Worm (Caenorhabditis elegans) whole organism, late embryonic: ENCODE results near the gene pals-33.
A peak's percentile ranks its signal among the peaks of the same experiment; 100 is the strongest.

Experiments used
- dmd-4 ChIP-seq: sonication (generic microtip); optimal IDR thresholded peaks from 2 replicates; lab custom pipeline; 2016; ENCODE audit warnings: borderline replicate concordance, missing genetic modification characterization, missing compliant biosample characterization
- hlh-8 ChIP-seq: sonication (generic microtip); optimal IDR thresholded peaks from 2 replicates; lab custom pipeline; 2016; ENCODE audit warnings: missing genotype, missing genetic modification characterization, missing compliant biosample characterization
- lin-11 ChIP-seq: fragments of 200-800 bp; sonication (Bioruptor generic); optimal IDR thresholded peaks from 2 replicates; lab custom pipeline; 2018; ENCODE audit warnings: mild to moderate bottlenecking, missing genetic modification characterization, missing compliant biosample characterization
- pqm-1 ChIP-seq: sonication (generic microtip); optimal IDR thresholded peaks from 2 replicates; lab custom pipeline; 2016; ENCODE audit warnings: missing genetic modification characterization, missing compliant biosample characterization

- TF ChIP-seq dmd-4 (tag; lab: Kevin White, UChicago): no peak
- TF ChIP-seq lin-11 (tag; lab: Kevin White, UChicago): no peak
- no peak for TF ChIP-seq pqm-1
- peak; percentile 42 for TF ChIP-seq hlh-8 (tag; lab: Kevin White, UChicago)
These were observed 15.6 kb downstream of the pals-33 start for ce11 chrV:3688733-3689132.
